Fruit fly (Drosophila melanogaster) whole organism, prepupa: ENCODE results near the gene CG7627.

Experiments used
- Blimp-1 ChIP-seq: fragments of 200-800 bp; sonication (Bioruptor generic); optimal IDR thresholded peaks from 3 replicates; lab custom pipeline; 2017; ENCODE audit warnings: missing biosample characterization, missing genetic modification characterization, mild to moderate bottlenecking, moderate library complexity, missing genetic modification reagents
- CG10669 ChIP-seq: fragments of 200-800 bp; sonication (Bioruptor generic); optimal IDR thresholded peaks from 3 replicates; lab custom pipeline; 2018; ENCODE audit warnings: missing biosample characterization, mild to moderate bottlenecking, missing genetic modification characterization, moderate library complexity
- CG11294 ChIP-seq: fragments of 200-800 bp; sonication (Bioruptor generic); IDR thresholded peaks from 2 replicates; pipeline ENCODE4 v1.3.6; 2022; ENCODE audit warnings: missing biosample characterization, missing genetic modification characterization
- CG11762 ChIP-seq: fragments of 200-800 bp; sonication (Bioruptor generic); optimal IDR thresholded peaks from 3 replicates; lab custom pipeline; 2016; ENCODE audit warnings: missing biosample characterization, missing genetic modification characterization; ENCODE audit not compliant: insufficient read depth
- CG11902 ChIP-seq: fragments of 200-800 bp; sonication (Bioruptor generic); optimal IDR thresholded peaks from 3 replicates; lab custom pipeline; 2016; ENCODE audit warnings: missing biosample characterization, missing genetic modification characterization
- CG1621 ChIP-seq: fragments of 200-800 bp; sonication (Bioruptor generic); optimal IDR thresholded peaks from 3 replicates; lab custom pipeline; 2018; ENCODE audit warnings: missing biosample characterization, mild to moderate bottlenecking, missing genetic modification characterization
- CG16779 ChIP-seq: fragments of 200-800 bp; sonication (Bioruptor generic); optimal IDR thresholded peaks from 3 replicates; lab custom pipeline; 2017; ENCODE audit warnings: missing biosample characterization, mild to moderate bottlenecking, missing genetic modification characterization
- CG3032 ChIP-seq: fragments of 200-800 bp; optimal IDR thresholded peaks from 2 replicates; lab custom pipeline; 2019; ENCODE audit warnings: missing biosample characterization, mild to moderate bottlenecking, missing genetic modification characterization, moderate library complexity
- CG31627 ChIP-seq: fragments of 200-800 bp; sonication (Bioruptor generic); optimal IDR thresholded peaks from 3 replicates; lab custom pipeline; 2016; ENCODE audit warnings: missing biosample characterization, missing genetic modification characterization
- CG32006 ChIP-seq: fragments of 200-800 bp; sonication (Bioruptor generic); optimal IDR thresholded peaks from 3 replicates; lab custom pipeline; 2017; ENCODE audit warnings: missing biosample characterization, mild to moderate bottlenecking, missing genetic modification characterization
- CG34406 ChIP-seq: fragments of 200-800 bp; sonication (Bioruptor generic); optimal IDR thresholded peaks from 3 replicates; lab custom pipeline; 2016; ENCODE audit warnings: missing biosample characterization, missing genetic modification characterization
- CG4318 ChIP-seq: fragments of 200-800 bp; sonication (Bioruptor generic); optimal IDR thresholded peaks from 3 replicates; lab custom pipeline; 2017; ENCODE audit warnings: missing biosample characterization, mild to moderate bottlenecking, missing genetic modification characterization
- CG6163 ChIP-seq: fragments of 200-800 bp; sonication (Bioruptor generic); IDR thresholded peaks from 3 replicates; pipeline ENCODE4 v1.3.6; 2022; ENCODE audit warnings: missing biosample characterization, missing genetic modification characterization
- CG6276 ChIP-seq: fragments of 200-800 bp; sonication (Bioruptor generic); optimal IDR thresholded peaks from 2 replicates; lab custom pipeline; 2017; ENCODE audit warnings: missing biosample characterization, mild to moderate bottlenecking, missing genetic modification characterization
- CG6792 ChIP-seq: fragments of 200-800 bp; sonication (Bioruptor generic); optimal IDR thresholded peaks from 3 replicates; lab custom pipeline; 2016; ENCODE audit warnings: missing biosample characterization, missing genetic modification characterization
- CG6808 ChIP-seq: fragments of 200-800 bp; sonication (Bioruptor generic); optimal IDR thresholded peaks from 3 replicates; lab custom pipeline; 2017; ENCODE audit warnings: missing biosample characterization, missing genetic modification characterization, mild to moderate bottlenecking, moderate library complexity, missing genetic modification reagents
- CG6854 ChIP-seq: fragments of 200-800 bp; sonication (Bioruptor generic); optimal IDR thresholded peaks from 2 replicates; lab custom pipeline; 2017; ENCODE audit warnings: missing biosample characterization, mild to moderate bottlenecking, missing genetic modification characterization
- CG7368 ChIP-seq: fragments of 200-800 bp; sonication (Bioruptor generic); optimal IDR thresholded peaks from 3 replicates; lab custom pipeline; 2016; ENCODE audit warnings: missing biosample characterization, missing genetic modification characterization
- CG8119 ChIP-seq: fragments of 200-800 bp; sonication (Bioruptor generic); IDR thresholded peaks from 3 replicates; pipeline ENCODE4 v1.3.6; 2022; ENCODE audit warnings: missing biosample characterization, missing genetic modification characterization
- CG8319 ChIP-seq: fragments of 200-800 bp; sonication (Bioruptor generic); optimal IDR thresholded peaks from 3 replicates; lab custom pipeline; 2016; ENCODE audit warnings: missing biosample characterization, missing genetic modification characterization
- CG8632 ChIP-seq: fragments of 200-800 bp; sonication (Bioruptor generic); optimal IDR thresholded peaks from 3 replicates; lab custom pipeline; 2016; ENCODE audit warnings: missing biosample characterization, missing genetic modification characterization
- CG9139 ChIP-seq: fragments of 200-800 bp; sonication (Bioruptor generic); optimal IDR thresholded peaks from 3 replicates; lab custom pipeline; 2017; ENCODE audit warnings: missing biosample characterization, mild to moderate bottlenecking, missing genetic modification characterization
- Eip75B ChIP-seq: fragments of 200-800 bp; sonication (Bioruptor generic); optimal IDR thresholded peaks from 3 replicates; lab custom pipeline; 2016; ENCODE audit warnings: missing biosample characterization, missing genetic modification characterization
- Eip78C ChIP-seq: fragments of 200-800 bp; sonication (Bioruptor generic); peaks from one replicate; lab custom pipeline; 2016; ENCODE audit warnings: missing biosample characterization, missing genetic modification characterization
- Ets21C ChIP-seq: fragments of 200-800 bp; sonication (Bioruptor generic); optimal IDR thresholded peaks from 3 replicates; lab custom pipeline; 2016; ENCODE audit warnings: missing biosample characterization, missing genetic modification characterization
- Ets96B ChIP-seq: fragments of 200-800 bp; optimal IDR thresholded peaks from 2 replicates; lab custom pipeline; 2019; ENCODE audit warnings: missing biosample characterization, mild to moderate bottlenecking, missing genetic modification characterization, moderate library complexity
- Gug ChIP-seq: fragments of 200-800 bp; sonication (Bioruptor generic); IDR thresholded peaks from 2 replicates; pipeline ENCODE4 v1.3.6; 2022; ENCODE audit warnings: missing biosample characterization, missing genetic modification characterization
- Hr38 ChIP-seq: sonication (Bioruptor generic); optimal IDR thresholded peaks from 2 replicates; lab custom pipeline; 2016; ENCODE audit warnings: missing biosample characterization, missing genetic modification characterization
- Hr39 ChIP-seq: fragments of 200-800 bp; sonication (Bioruptor generic); optimal IDR thresholded peaks from 2 replicates; lab custom pipeline; 2016; ENCODE audit warnings: missing biosample characterization, missing genetic modification characterization
- Hr4 ChIP-seq: fragments of 200-800 bp; sonication (Bioruptor generic); optimal IDR thresholded peaks from 3 replicates; lab custom pipeline; 2016; ENCODE audit warnings: missing biosample characterization, missing genetic modification characterization
- Met ChIP-seq: fragments of 200-800 bp; sonication (Bioruptor generic); optimal IDR thresholded peaks from 3 replicates; lab custom pipeline; 2016; ENCODE audit warnings: missing biosample characterization, missing genetic modification characterization
- OdsH ChIP-seq: fragments of 200-800 bp; sonication (Bioruptor generic); optimal IDR thresholded peaks from 3 replicates; lab custom pipeline; 2016; ENCODE audit warnings: missing biosample characterization, missing genetic modification characterization
- Smox ChIP-seq: fragments of 200-800 bp; sonication (Bioruptor generic); optimal IDR thresholded peaks from 3 replicates; lab custom pipeline; 2016; ENCODE audit warnings: missing biosample characterization, missing genetic modification characterization
- Sox102F ChIP-seq: fragments of 200-800 bp; sonication (Bioruptor generic); optimal IDR thresholded peaks from 2 replicates; lab custom pipeline; 2016; ENCODE audit warnings: missing biosample characterization, mild to moderate bottlenecking, missing genetic modification characterization
- Sox14 ChIP-seq: fragments of 200-800 bp; sonication (Bioruptor generic); optimal IDR thresholded peaks from 3 replicates; lab custom pipeline; 2016; ENCODE audit warnings: missing biosample characterization, missing genetic modification characterization
- Sox15 ChIP-seq: fragments of 200-800 bp; sonication (Bioruptor generic); optimal IDR thresholded peaks from 3 replicates; lab custom pipeline; 2016; ENCODE audit warnings: missing biosample characterization, missing genetic modification characterization
- achi ChIP-seq: fragments of 200-800 bp; sonication (Bioruptor generic); optimal IDR thresholded peaks from 3 replicates; lab custom pipeline; 2016; ENCODE audit warnings: missing biosample characterization, missing genetic modification characterization
- acj6 ChIP-seq: fragments of 200-800 bp; sonication (Bioruptor generic); optimal IDR thresholded peaks from 3 replicates; lab custom pipeline; 2016; ENCODE audit warnings: missing biosample characterization, missing genetic modification characterization
- eg ChIP-seq: fragments of 200-800 bp; sonication (Bioruptor generic); IDR thresholded peaks from 3 replicates; pipeline ENCODE4 v1.3.6; 2022; ENCODE audit warnings: missing biosample characterization, missing genetic modification characterization
- esn ChIP-seq: fragments of 200-800 bp; sonication (Bioruptor generic); optimal IDR thresholded peaks from 2 replicates; lab custom pipeline; 2016; ENCODE audit warnings: missing biosample characterization, mild to moderate bottlenecking, missing genetic modification characterization, moderate library complexity
- fd59A ChIP-seq: fragments of 200-800 bp; sonication (Bioruptor generic); optimal IDR thresholded peaks from 2 replicates; lab custom pipeline; 2017; ENCODE audit warnings: missing biosample characterization, mild to moderate bottlenecking, missing genetic modification characterization, missing genetic modification reagents
- fkh ChIP-seq: fragments of 200-800 bp; sonication (Bioruptor generic); optimal IDR thresholded peaks from 3 replicates; lab custom pipeline; 2017; ENCODE audit warnings: missing biosample characterization, mild to moderate bottlenecking, missing genetic modification characterization, moderate library complexity
- lz ChIP-seq: fragments of 200-800 bp; sonication (Bioruptor generic); optimal IDR thresholded peaks from 3 replicates; lab custom pipeline; 2016; ENCODE audit warnings: missing biosample characterization, missing genetic modification characterization
- net ChIP-seq: fragments of 200-800 bp; sonication (Bioruptor generic); optimal IDR thresholded peaks from 3 replicates; lab custom pipeline; 2016; ENCODE audit warnings: missing biosample characterization, missing genetic modification characterization
- salr ChIP-seq, 2 experiments: fragments of 200-800 bp; sonication (Bioruptor generic); optimal IDR thresholded peaks; 3 replicates each; lab custom pipeline; 2016 to 2018; ENCODE audit warnings: missing biosample characterization in 2 of 2, missing genetic modification characterization in 2 of 2, mild to moderate bottlenecking in 1 of 2
- ss ChIP-seq, 2 experiments: fragments of 200-800 bp; sonication (Bioruptor generic); optimal IDR thresholded peaks; 2 replicates in 1 of 2; 3 replicates in 1 of 2; lab custom pipeline; 2017 to 2018; ENCODE audit warnings: mild to moderate bottlenecking in 2 of 2, missing biosample characterization in 2 of 2, missing genetic modification characterization in 2 of 2, moderate library complexity in 1 of 2
- svp ChIP-seq: fragments of 200-800 bp; sonication (Bioruptor generic); peaks from one replicate; lab custom pipeline; 2016; ENCODE audit warnings: missing biosample characterization, missing genetic modification characterization
- topi ChIP-seq: fragments of 200-800 bp; sonication (Bioruptor generic); optimal IDR thresholded peaks from 3 replicates; lab custom pipeline; 2016; ENCODE audit warnings: missing biosample characterization, missing genetic modification characterization

CG7627 gene

DNA sequence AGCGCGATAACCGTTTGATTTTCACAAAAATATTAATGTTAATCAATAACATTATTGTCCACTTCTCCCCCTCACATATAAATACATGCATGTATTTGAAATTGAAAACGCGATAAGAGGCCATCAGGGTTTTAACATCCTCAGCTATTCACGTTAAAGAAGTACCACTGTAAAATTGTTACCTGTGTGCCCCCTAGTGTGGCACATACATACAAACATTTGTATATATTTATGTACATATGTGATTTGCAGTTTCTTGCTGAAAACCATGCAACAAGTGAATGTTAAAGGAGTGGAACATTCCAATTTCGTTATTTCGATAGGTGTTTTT lies 651 bp upstream of the CG7627 start:
- no peak for TF ChIP-seq CG8119 (GFP tag; lab: Robert Waterston, UW)
- peak in 1 of 2 experiments; percentile 24 for TF ChIP-seq salr (GFP tag; optimal IDR thresholded peaks at IDR 0.05; lab: Kevin White, UChicago)
- TF ChIP-seq eg: peak; percentile 6; the same call in 2 of the 3 replicates
- TF ChIP-seq, all 60 proteins: peak for 2

- TF ChIP-seq CG8319 (GFP tag; lab: Kevin White, UChicago) (peak; percentile 27), Hr38 (GFP tag; lab: Kevin White, UChicago) (no peak), svp (GFP tag; lab: Kevin White, UChicago) (peak; percentile 85), CG11902 (GFP tag; lab: Kevin White, UChicago) (peak; percentile 20), CG11294 (GFP tag; lab: Robert Waterston, UW) (peak; percentile 27; the same call in 1 of the 2 replicates), Ets21C (GFP tag; lab: Kevin White, UChicago) (peak; percentile 40), CG7368 (no peak), lz (GFP tag; lab: Kevin White, UChicago) (peak; percentile 46), Gug (GFP tag; lab: Robert Waterston, UW) (0 out of 2 replicates have a peak, but pooled peaks have one; percentile 25), CG6163 (peak; percentile 39; the same call in 1 of the 3 replicates), fd59A (GFP tag; lab: Kevin White, UChicago) (peak; percentile 57), net (peak; percentile 47), CG8632 (peak; percentile 47), Eip75B (GFP tag; lab: Kevin White, UChicago) (peak; percentile 62), CG10669 (GFP tag; lab: Kevin White, UChicago) (peak; percentile 32), topi (GFP tag; lab: Kevin White, UChicago) (peak; percentile 42), CG34406 (GFP tag; lab: Kevin White, UChicago) (peak; percentile 46), CG6792 (peak; percentile 62), Met (GFP tag; lab: Kevin White, UChicago) (peak; percentile 77), CG32006 (peak; percentile 73), CG31627 (GFP tag; lab: Kevin White, UChicago) (peak; percentile 69), Hr39 (GFP tag; lab: Kevin White, UChicago) (peak; percentile 68), CG1621 (tag; lab: Kevin White, UChicago) (no peak), acj6 (GFP tag; lab: Kevin White, UChicago) (peak; percentile 67), fkh (GFP tag; lab: Kevin White, UChicago) (peak; percentile 75), Smox (GFP tag; lab: Kevin White, UChicago) (peak; percentile 61), CG9139 (GFP tag; lab: Kevin White, UChicago) (no peak), ss (GFP tag; optimal IDR thresholded peaks at IDR 0.05; lab: Kevin White, UChicago) (peak; percentile 30 to 62), CG4318 (GFP tag; lab: Kevin White, UChicago) (peak; percentile 5), Ets96B (tag; lab: Kevin White, UChicago) (peak; percentile 17), CG6276 (GFP tag; lab: Kevin White, UChicago) (peak; percentile 52), Sox15 (GFP tag; lab: Kevin White, UChicago) (peak; percentile 40), Hr4 (GFP tag; lab: Kevin White, UChicago) (peak; percentile 80), CG8119 (GFP tag; lab: Robert Waterston, UW) (no peak; the same call in 1 of the 3 replicates), eg (peak; percentile 43; the same call in 2 of the 3 replicates), OdsH (GFP tag; lab: Kevin White, UChicago) (peak; percentile 69), esn (GFP tag; lab: Kevin White, UChicago) (peak; percentile 75), Blimp-1 (GFP tag; lab: Kevin White, UChicago) (peak; percentile 41), CG16779 (tag; lab: Kevin White, UChicago) (no peak), Eip78C (peak; percentile 91), CG11762 (GFP tag; lab: Kevin White, UChicago) (no peak), CG6808 (GFP tag; lab: Kevin White, UChicago) (peak; percentile 54), CG6854 (peak; percentile 5), Sox102F (peak; percentile 66), Sox14 (GFP tag; lab: Kevin White, UChicago) (peak; percentile 50), achi (GFP tag; lab: Kevin White, UChicago) (peak; percentile 60), CG3032 (tag; lab: Kevin White, UChicago) (peak; percentile 56), salr (GFP tag; optimal IDR thresholded peaks at IDR 0.05; lab: Kevin White, UChicago) (peak in 1 of 2 experiments; percentile 52)
Measured at dm6 chr2L:8361204-8361952, 891 bp downstream of the CG7627 start.
